Worm (Caenorhabditis elegans): Measurements from ENCODE around the gene fbxa-100.

Gene fbxa-100

ce11 chrV:16062788-16063187 is 895 bp upstream of the fbxa-100 start, which contains the start of gene F14H3.14:
TSS of gene F14H3.14 (minus strand) at chrV:16062888.
- TF ChIP-seq egl-13 (tag; optimal IDR thresholded peaks at IDR 0.05) (no peak), pqm-1 (tag; optimal IDR thresholded peaks at IDR 0.05) (no peak), xbp-1 (tag; optimal IDR thresholded peaks at IDR 0.05) (no peak), tbx-2 (tag; optimal IDR thresholded peaks at IDR 0.05) (no peak), efl-3 (GFP tag; optimal IDR thresholded peaks at IDR 0.05) (no peak)

DNA sequence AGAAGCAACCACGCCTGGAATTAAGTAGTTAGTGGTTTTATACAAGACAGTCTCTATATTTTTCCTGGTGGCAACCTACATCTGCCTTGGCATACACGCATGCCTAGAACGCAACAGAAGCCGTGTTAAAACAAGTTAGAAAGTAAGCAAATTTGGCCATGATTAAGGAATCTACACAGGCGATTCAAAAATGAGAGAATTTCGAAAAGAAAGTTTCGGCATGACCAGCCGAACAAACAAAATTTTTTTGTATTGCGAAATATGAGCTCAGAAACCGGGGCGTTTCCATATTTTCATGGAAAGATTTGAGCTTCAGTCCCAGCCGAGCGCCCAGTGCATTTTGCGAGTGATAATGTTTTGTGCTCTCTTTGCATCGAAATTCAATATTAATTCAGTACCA is 1.8 kb downstream of the fbxa-100 start, which contains the start of gene F14H3.15:
Gene F14H3.15 (minus strand): TSS at position 101 of the 400 bp plus-strand sequence.
- TF ChIP-seq sup-37 (GFP tag; optimal IDR thresholded peaks at IDR 0.05) = no peak
- no peak for TF ChIP-seq nhr-76 (tag; optimal IDR thresholded peaks at IDR 0.05)
- no peak for TF ChIP-seq pax-3 (tag; optimal IDR thresholded peaks at IDR 0.05)
- TF ChIP-seq lin-39 (tag; optimal IDR thresholded peaks at IDR 0.05) = no peak
- no peak for TF ChIP-seq jun-1 (tag; optimal IDR thresholded peaks at IDR 0.05)
- no peak for TF ChIP-seq unc-62 (GFP tag; optimal IDR thresholded peaks at IDR 0.05)
- no peak for TF ChIP-seq nhr-11 (tag; optimal IDR thresholded peaks at IDR 0.05)
- TF ChIP-seq rnt-1 (tag; optimal IDR thresholded peaks at IDR 0.05) = no peak
- no peak for TF ChIP-seq ceh-90 (tag; optimal IDR thresholded peaks at IDR 0.05)
- no peak for TF ChIP-seq mep-1 (tag; optimal IDR thresholded peaks at IDR 0.05)
- no peak for TF ChIP-seq alr-1 (tag; optimal IDR thresholded peaks at IDR 0.05; ENCODE audit: borderline replicate concordance)
- TF ChIP-seq mab-9 (GFP tag; IDR thresholded peaks at IDR 0.05) = no peak
- no peak for TF ChIP-seq nhr-90 (tag; optimal IDR thresholded peaks at IDR 0.05; ENCODE audit: poor library complexity)
- TF ChIP-seq sox-4 (tag; optimal IDR thresholded peaks at IDR 0.05) = no peak
- no peak for TF ChIP-seq vab-15 (tag; optimal IDR thresholded peaks at IDR 0.05)
- TF ChIP-seq nhr-28 (tag; optimal IDR thresholded peaks at IDR 0.05) = no peak
- no peak for TF ChIP-seq blmp-1 (tag; optimal IDR thresholded peaks at IDR 0.05)
- no peak for TF ChIP-seq nhr-47 (tag; optimal IDR thresholded peaks at IDR 0.05)
- TF ChIP-seq C34B4.2 (tag; optimal IDR thresholded peaks at IDR 0.05) = no peak
- no peak for TF ChIP-seq nhr-85 (tag)

DNA sequence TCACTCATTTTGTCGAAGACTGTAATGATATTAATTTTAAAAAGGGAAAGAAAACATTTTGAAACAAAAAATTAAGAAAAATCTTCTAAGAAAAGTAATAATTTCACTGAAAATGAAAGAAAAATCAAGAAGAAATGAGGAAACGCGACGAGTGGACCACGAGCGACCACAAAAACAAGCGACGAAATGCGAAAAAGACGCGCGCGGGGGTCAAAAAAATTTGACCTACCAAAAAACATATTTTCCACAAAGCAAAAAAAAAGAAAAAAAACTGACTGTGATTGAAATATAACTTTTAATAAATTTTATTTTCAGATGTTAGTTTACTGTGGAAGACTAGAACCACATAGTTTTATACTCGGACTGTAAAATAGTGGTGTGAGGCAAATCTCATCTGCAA is 3.0 kb downstream of the fbxa-100 start, which contains the start of gene F14H3.6:
Gene F14H3.6 (minus strand): TSS at position 22 of the 400 bp plus-strand sequence.
- TF ChIP-seq lin-39 (tag; optimal IDR thresholded peaks at IDR 0.05) (no peak), nhr-85 (tag) (no peak), swsn-7 (tag; optimal IDR thresholded peaks at IDR 0.05) (no peak), vab-15 (tag; optimal IDR thresholded peaks at IDR 0.05) (no peak), mep-1 (tag; optimal IDR thresholded peaks at IDR 0.05) (no peak), efl-3 (GFP tag; optimal IDR thresholded peaks at IDR 0.05) (no peak), nhr-12 (tag; optimal IDR thresholded peaks at IDR 0.05) (no peak), Y116A8C.19 (tag; optimal IDR thresholded peaks at IDR 0.05; ENCODE audit: borderline replicate concordance) (no peak), fos-1 (tag; optimal IDR thresholded peaks at IDR 0.05) (no peak), sptf-1 (tag; optimal IDR thresholded peaks at IDR 0.05) (no peak)

DNA sequence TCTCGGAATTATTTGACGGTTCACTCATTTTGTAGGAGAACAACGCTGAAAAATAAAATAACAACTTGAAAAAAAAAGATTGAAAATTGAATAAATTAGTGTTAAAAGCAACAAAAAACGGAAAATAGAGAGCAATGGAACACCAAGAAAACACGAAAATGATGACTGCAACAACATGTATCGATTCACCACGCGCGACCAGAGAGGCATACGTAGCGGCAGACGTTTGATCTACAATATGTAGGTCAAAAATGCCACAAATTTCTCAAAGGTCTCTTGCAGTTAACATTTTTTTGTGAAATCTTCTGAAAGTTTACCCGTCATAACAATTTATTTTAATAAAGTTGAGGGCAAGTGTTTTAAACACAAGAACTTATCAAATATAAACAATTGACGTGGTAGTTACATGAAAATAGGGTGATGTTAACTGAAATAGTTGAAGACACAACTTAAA is 4.9 kb downstream of the fbxa-100 start, which contains the start of gene F14H3.5:
Gene F14H3.5 (minus strand): TSS at position 51 of the 454 bp plus-strand sequence.
- TF ChIP-seq efl-1 (optimal IDR thresholded peaks at IDR 0.05) (no peak), efl-1 (GFP tag; optimal IDR thresholded peaks at IDR 0.05 in 1 of 2) (peak in 1 of 2 experiments; percentile 12), pag-3 (tag; optimal IDR thresholded peaks at IDR 0.05; ENCODE audit: borderline replicate concordance, insufficient read depth) (no peak), zag-1 (tag; optimal IDR thresholded peaks at IDR 0.05) (no peak)

DNA sequence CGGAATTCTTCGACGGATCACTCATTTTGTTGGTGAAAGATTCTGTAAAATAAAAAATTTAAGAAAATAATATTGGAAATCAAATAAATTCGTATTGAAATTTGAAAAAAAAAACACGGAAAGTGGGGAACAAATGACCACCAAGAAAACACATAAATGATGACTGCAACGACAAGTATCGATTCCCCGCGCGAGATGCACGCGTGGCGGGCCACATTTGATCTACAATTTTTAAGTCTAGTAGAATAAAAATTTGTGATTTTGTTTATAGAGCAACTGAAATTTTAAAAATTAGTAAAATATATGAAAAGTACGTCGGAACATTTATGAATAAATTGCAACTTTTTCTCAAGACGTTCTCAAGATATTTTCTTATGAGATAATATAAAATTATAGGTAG is 6.9 kb downstream of the fbxa-100 start, which contains the start of gene F14H3.4:
Gene F14H3.4 (minus strand): TSS at position 42 of the 400 bp plus-strand sequence.
- TF ChIP-seq vab-15 (tag; optimal IDR thresholded peaks at IDR 0.05) (no peak), nhr-11 (tag; optimal IDR thresholded peaks at IDR 0.05) (no peak), fkh-8 (tag; optimal IDR thresholded peaks at IDR 0.05) (no peak), fos-1 (tag; optimal IDR thresholded peaks at IDR 0.05) (no peak), dsc-1 (tag; optimal IDR thresholded peaks at IDR 0.05) (no peak), lir-3 (tag; optimal IDR thresholded peaks at IDR 0.05; ENCODE audit: poor library complexity) (no peak), xbp-1 (tag; optimal IDR thresholded peaks at IDR 0.05) (no peak), ceh-88 (GFP tag; IDR thresholded peaks at IDR 0.05) (no peak), nhr-71 (tag; optimal IDR thresholded peaks at IDR 0.05) (no peak), pqm-1 (tag; optimal IDR thresholded peaks at IDR 0.05) (no peak), Y116A8C.19 (tag; optimal IDR thresholded peaks at IDR 0.05; ENCODE audit: borderline replicate concordance) (no peak), unc-30 (tag; optimal IDR thresholded peaks at IDR 0.05) (no peak), skn-1 (tag; optimal IDR thresholded peaks at IDR 0.05) (no peak), tbx-2 (tag; optimal IDR thresholded peaks at IDR 0.05) (no peak), nhr-28 (tag; optimal IDR thresholded peaks at IDR 0.05) (no peak), sptf-1 (tag; optimal IDR thresholded peaks at IDR 0.05) (no peak), nhr-237 (tag; optimal IDR thresholded peaks at IDR 0.05) (no peak), ztf-4 (tag; optimal IDR thresholded peaks at IDR 0.05) (no peak), tlp-1 (tag; optimal IDR thresholded peaks at IDR 0.05) (no peak), elt-2 (tag; optimal IDR thresholded peaks at IDR 0.05) (no peak)

All from whole organism, L1 larva.